Fruit fly (Drosophila melanogaster) whole organism, embryonic: ENCODE measurements around the gene CG31637.

Experiments used
- Ada2b ChIP-seq: fragments of 200-800 bp; sonication (Bioruptor generic); IDR thresholded peaks from 2 replicates; pipeline ENCODE4 v1.3.6; 2022; ENCODE audit warnings: missing biosample characterization, missing genetic modification characterization
- B-H2 ChIP-seq: fragments of 200-800 bp; sonication (Bioruptor generic); optimal IDR thresholded peaks from 2 replicates; lab custom pipeline; 2018; ENCODE audit warnings: missing biosample characterization, mild to moderate bottlenecking, missing genetic modification characterization
- CG11247 ChIP-seq: fragments of 200-800 bp; sonication (Bioruptor generic); IDR thresholded peaks from 2 replicates; pipeline ENCODE4 v1.3.6; 2022; ENCODE audit warnings: missing biosample characterization, missing genetic modification characterization
- CG11560 ChIP-seq: fragments of 200-800 bp; sonication (Bioruptor generic); IDR thresholded peaks from 3 replicates; pipeline ENCODE4 v1.3.6; 2022; ENCODE audit warnings: missing biosample characterization, missing genetic modification characterization
- CG12071 ChIP-seq: fragments of 200-800 bp; sonication (Bioruptor generic); optimal IDR thresholded peaks from 3 replicates; lab custom pipeline; 2018; ENCODE audit warnings: missing biosample characterization, mild to moderate bottlenecking, missing genetic modification characterization
- CG14965 ChIP-seq: fragments of 200-800 bp; sonication (Bioruptor generic); optimal IDR thresholded peaks from 2 replicates; lab custom pipeline; 2016; ENCODE audit warnings: missing biosample characterization, missing genetic modification characterization, borderline replicate concordance
- CG17186 ChIP-seq: fragments of 200-800 bp; sonication (Bioruptor generic); optimal IDR thresholded peaks from 3 replicates; lab custom pipeline; 2017; ENCODE audit warnings: missing biosample characterization, missing genetic modification reagents, missing genetic modification characterization
- CG17328 ChIP-seq: fragments of 200-800 bp; sonication (Bioruptor generic); IDR thresholded peaks from 2 replicates; pipeline ENCODE4 v1.3.6; 2022; ENCODE audit warnings: missing biosample characterization, missing genetic modification characterization
- CG17829 ChIP-seq: fragments of 200-800 bp; optimal IDR thresholded peaks from 2 replicates; lab custom pipeline; 2019; ENCODE audit warnings: missing biosample characterization, mild to moderate bottlenecking, missing genetic modification characterization, moderate library complexity
- CG1832 ChIP-seq: fragments of 200-800 bp; sonication (Bioruptor generic); optimal IDR thresholded peaks from 2 replicates; lab custom pipeline; 2017; ENCODE audit warnings: missing biosample characterization, mild to moderate bottlenecking, missing genetic modification characterization, inconsistent platforms
- CG2678 ChIP-seq: fragments of 200-800 bp; sonication (Bioruptor generic); optimal IDR thresholded peaks from 3 replicates; lab custom pipeline; 2019; ENCODE audit warnings: missing biosample characterization, mild to moderate bottlenecking, missing genetic modification characterization, moderate library complexity
- CG3281 ChIP-seq: fragments of 200-800 bp; sonication (Bioruptor generic); optimal IDR thresholded peaks from 3 replicates; lab custom pipeline; 2017; ENCODE audit warnings: missing biosample characterization, mild to moderate bottlenecking, missing genetic modification characterization
- CG42726 ChIP-seq: fragments of 200-800 bp; sonication (Bioruptor generic); IDR thresholded peaks from 2 replicates; pipeline ENCODE4 v1.3.6; 2022; ENCODE audit warnings: missing biosample characterization, missing genetic modification characterization; ENCODE audit not compliant: partially characterized antibody
- CG5245 ChIP-seq: fragments of 200-800 bp; sonication (Bioruptor generic); optimal IDR thresholded peaks from 3 replicates; lab custom pipeline; 2016; ENCODE audit warnings: missing biosample characterization, missing genetic modification characterization
- CG6272 ChIP-seq: fragments of 200-800 bp; sonication (Bioruptor generic); IDR thresholded peaks from 2 replicates; pipeline ENCODE4 v1.3.6; 2022; ENCODE audit warnings: missing biosample characterization, missing genetic modification characterization
- CG6813 ChIP-seq: fragments of 200-800 bp; sonication (Bioruptor generic); optimal IDR thresholded peaks from 2 replicates; lab custom pipeline; 2017; ENCODE audit warnings: missing biosample characterization, missing genetic modification characterization, mild to moderate bottlenecking, moderate library complexity, missing genetic modification reagents
- CG7271 ChIP-seq: fragments of 200-800 bp; sonication (Bioruptor generic); optimal IDR thresholded peaks from 2 replicates; lab custom pipeline; 2018; ENCODE audit warnings: missing biosample characterization, mild to moderate bottlenecking, missing genetic modification characterization, moderate library complexity
- CG7357 ChIP-seq: fragments of 200-800 bp; sonication (Bioruptor generic); IDR thresholded peaks from 3 replicates; pipeline ENCODE4 v1.3.6; 2022; ENCODE audit warnings: missing biosample characterization, missing genetic modification characterization
- CG7556 ChIP-seq: fragments of 200-800 bp; sonication (Bioruptor generic); optimal IDR thresholded peaks from 2 replicates; lab custom pipeline; 2017; ENCODE audit warnings: missing biosample characterization, mild to moderate bottlenecking, missing genetic modification characterization
- CG8089 ChIP-seq: fragments of 200-800 bp; sonication (Bioruptor generic); optimal IDR thresholded peaks from 3 replicates; lab custom pipeline; 2016; ENCODE audit warnings: missing biosample characterization, missing genetic modification characterization
- CG8924 ChIP-seq: fragments of 200-800 bp; optimal IDR thresholded peaks from 3 replicates; lab custom pipeline; 2019; ENCODE audit warnings: missing biosample characterization, mild to moderate bottlenecking, missing genetic modification characterization, moderate library complexity
- Dbx ChIP-seq: fragments of 200-800 bp; sonication (Bioruptor generic); IDR thresholded peaks from 3 replicates; pipeline ENCODE4 v1.3.6; 2022; ENCODE audit warnings: missing biosample characterization, missing genetic modification characterization
- E2f2 ChIP-seq: fragments of 200-800 bp; sonication (Bioruptor generic); IDR thresholded peaks from 2 replicates; pipeline ENCODE4 v1.3.6; 2022; ENCODE audit warnings: missing biosample characterization, missing genetic modification characterization
- GATAe ChIP-seq: fragments of 200-800 bp; sonication (Bioruptor generic); conservative IDR thresholded peaks from 2 replicates; pipeline ENCODE4 v1.3.6; 2022; ENCODE audit warnings: missing biosample characterization, missing genetic modification characterization
- MESR4 ChIP-seq: fragments of 200-800 bp; sonication (Bioruptor generic); optimal IDR thresholded peaks from 2 replicates; lab custom pipeline; 2018; ENCODE audit warnings: missing biosample characterization, mild to moderate bottlenecking, missing genetic modification characterization, moderate library complexity
- Ssrp ChIP-seq: fragments of 200-800 bp; sonication (Bioruptor generic); optimal IDR thresholded peaks from 2 replicates; lab custom pipeline; 2018; ENCODE audit warnings: missing biosample characterization, mild to moderate bottlenecking, missing genetic modification characterization, moderate library complexity
- Trl ChIP-seq, 3 experiments: fragments of >200 bp in 2 of 3; fragments of 200-800 bp in 1 of 3; sonication (Bioruptor generic) in 1 of 3; optimal IDR thresholded peaks; 2 replicates in 1 of 3; 3 replicates in 2 of 3; lab custom pipeline; 2016 to 2017; ENCODE audit warnings: missing biosample characterization in 1 of 3, missing genetic modification characterization in 1 of 3
- Usf ChIP-seq: fragments of 200-800 bp; sonication (Bioruptor generic); optimal IDR thresholded peaks from 2 replicates; lab custom pipeline; 2017; ENCODE audit warnings: missing genotype, missing biosample characterization, missing genetic modification characterization
- Xrp1 ChIP-seq: fragments of 200-800 bp; sonication (Bioruptor generic); IDR thresholded peaks from 2 replicates; pipeline ENCODE4 v1.3.6; 2022; ENCODE audit warnings: missing biosample characterization, missing genetic modification characterization
- YL-1 ChIP-seq: fragments of 200-800 bp; sonication (Bioruptor generic); optimal IDR thresholded peaks from 3 replicates; lab custom pipeline; 2017; ENCODE audit warnings: missing biosample characterization, mild to moderate bottlenecking, missing genetic modification characterization
- chinmo ChIP-seq: fragments of 200-800 bp; sonication (Bioruptor generic); IDR thresholded peaks from 4 replicates; pipeline ENCODE4 v1.3.6; 2022; ENCODE audit warnings: missing biosample characterization, missing genetic modification characterization; ENCODE audit not compliant: partially characterized antibody
- crol ChIP-seq: fragments of 200-800 bp; sonication (Bioruptor generic); IDR thresholded peaks from 2 replicates; pipeline ENCODE4 v1.3.6; 2022; ENCODE audit warnings: missing biosample characterization, missing genetic modification characterization
- fd64A ChIP-seq: fragments of 200-800 bp; sonication (Bioruptor generic); optimal IDR thresholded peaks from 3 replicates; lab custom pipeline; 2018; ENCODE audit warnings: missing biosample characterization, mild to moderate bottlenecking, missing genetic modification characterization
- ftz-f1 ChIP-seq: fragments of 200-800 bp; sonication (Bioruptor generic); optimal IDR thresholded peaks from 2 replicates; lab custom pipeline; 2016; ENCODE audit warnings: missing biosample characterization, missing genetic modification characterization
- fu2 ChIP-seq: fragments of 200-800 bp; sonication (Bioruptor generic); optimal IDR thresholded peaks from 2 replicates; lab custom pipeline; 2016; ENCODE audit warnings: missing biosample characterization, missing genetic modification characterization
- insv ChIP-seq, 2 experiments: fragments of 200-800 bp; sonication (Bioruptor generic); optimal IDR thresholded peaks; 3 replicates each; lab custom pipeline; 2016 to 2018; ENCODE audit warnings: missing biosample characterization in 2 of 2, missing genetic modification characterization in 2 of 2
- ken ChIP-seq: fragments of 200-800 bp; sonication (Bioruptor generic); IDR thresholded peaks from 3 replicates; pipeline ENCODE4 v1.3.6; 2022; ENCODE audit warnings: missing biosample characterization, missing genetic modification characterization
- lov ChIP-seq, 2 experiments: fragments of 200-800 bp in 1 of 2; fragments of >200 bp in 1 of 2; sonication (Bioruptor generic) in 1 of 2; IDR thresholded peaks in 1 of 2; optimal IDR thresholded peaks in 1 of 2; 2 replicates in 1 of 2; 3 replicates in 1 of 2; pipeline versions ENCODE4 v1.3.6 to Lab custom; 2017 to 2022; ENCODE audit warnings: missing biosample characterization in 1 of 2, missing genetic modification characterization in 1 of 2
- onecut ChIP-seq: fragments of 200-800 bp; sonication (Bioruptor generic); IDR thresholded peaks from 2 replicates; pipeline ENCODE4 v1.3.6; 2022; ENCODE audit warnings: missing biosample characterization, missing genetic modification characterization
- peb ChIP-seq: fragments of 200-800 bp; sonication (Bioruptor generic); IDR thresholded peaks from 2 replicates; pipeline ENCODE4 v1.3.6; 2022; ENCODE audit warnings: missing biosample characterization, missing genetic modification characterization
- phol ChIP-seq: fragments of 200-800 bp; sonication (Bioruptor generic); optimal IDR thresholded peaks from 3 replicates; lab custom pipeline; 2018; ENCODE audit warnings: missing biosample characterization, mild to moderate bottlenecking, missing genetic modification characterization, moderate library complexity
- shn ChIP-seq: fragments of 200-800 bp; sonication (Bioruptor generic); optimal IDR thresholded peaks from 3 replicates; lab custom pipeline; 2016; ENCODE audit warnings: missing biosample characterization, missing genetic modification characterization
- sob ChIP-seq: fragments of 200-800 bp; sonication (Bioruptor generic); IDR thresholded peaks from 2 replicates; pipeline ENCODE4 v1.3.6; 2022; ENCODE audit warnings: missing biosample characterization, missing genetic modification characterization
- sug ChIP-seq: fragments of 200-800 bp; optimal IDR thresholded peaks from 2 replicates; lab custom pipeline; 2019; ENCODE audit warnings: missing biosample characterization, mild to moderate bottlenecking, missing genetic modification characterization, moderate library complexity
- trem ChIP-seq: fragments of 200-800 bp; optimal IDR thresholded peaks from 3 replicates; lab custom pipeline; 2019; ENCODE audit warnings: missing biosample characterization, mild to moderate bottlenecking, missing genetic modification characterization, moderate library complexity
- trh ChIP-seq: fragments of 200-800 bp; sonication (Bioruptor generic); optimal IDR thresholded peaks from 2 replicates; lab custom pipeline; 2016; ENCODE audit warnings: missing biosample characterization, missing genetic modification characterization
- unc-4 ChIP-seq: fragments of 200-800 bp; sonication (Bioruptor generic); IDR thresholded peaks from 2 replicates; pipeline ENCODE4 v1.3.6; 2022; ENCODE audit warnings: missing biosample characterization, missing genetic modification characterization; ENCODE audit not compliant: partially characterized antibody

Gene CG31637

dm6 chr2L:6455032-6455954 is 43.2 kb upstream of the CG31637 start, which contains the start of gene retm (continued):
- peak; percentile 57 for TF ChIP-seq YL-1 (GFP tag; lab: Kevin White, UChicago)
- TF ChIP-seq CG7556: no peak
- TF ChIP-seq sug (tag; lab: Kevin White, UChicago): peak; percentile 4
- TF ChIP-seq crol (GFP tag; lab: Robert Waterston, UW): peak; percentile 93
- TF ChIP-seq insv (GFP tag; optimal IDR thresholded peaks at IDR 0.05; lab: Kevin White, UChicago): peak in 1 of 2 experiments; percentile 24
- no peak for TF ChIP-seq Usf (GFP tag; lab: Kevin White, UChicago)
- TF ChIP-seq Dbx: no peak
- no peak for TF ChIP-seq CG5245 (GFP tag; lab: Kevin White, UChicago)
- TF ChIP-seq CG7271 (tag; lab: Kevin White, UChicago): peak; percentile 20
- TF ChIP-seq trh (GFP tag; lab: Kevin White, UChicago): no peak
- no peak for TF ChIP-seq CG14965
- TF ChIP-seq MESR4 (GFP tag; lab: Kevin White, UChicago): peak; percentile 57
- TF ChIP-seq GATAe: no peak
- TF ChIP-seq phol: no peak
- no peak for TF ChIP-seq unc-4 (GFP tag; lab: Robert Waterston, UW)
- peak; percentile 96 for TF ChIP-seq chinmo (GFP tag; lab: Robert Waterston, UW)
- TF ChIP-seq fd64A (GFP tag; lab: Kevin White, UChicago): peak; percentile 19
- peak; percentile 79 for TF ChIP-seq CG1832 (GFP tag; lab: Kevin White, UChicago)
- TF ChIP-seq shn (GFP tag; lab: Kevin White, UChicago): no peak
- TF ChIP-seq Ssrp (tag; lab: Kevin White, UChicago): peak; percentile 1
- peak; percentile 30; the same call in 1 of the 2 replicates for TF ChIP-seq sob (GFP tag; lab: Robert Waterston, UW)
- TF ChIP-seq ftz-f1: peak; percentile 92
- TF ChIP-seq B-H2 (GFP tag; lab: Kevin White, UChicago): no peak
- TF ChIP-seq peb (GFP tag; lab: Robert Waterston, UW): no peak
- TF ChIP-seq ken (GFP tag; lab: Robert Waterston, UW): 0 out of 3 replicates have a peak, but pooled peaks have one; percentile 4
- TF ChIP-seq CG12071 (GFP tag; lab: Kevin White, UChicago): no peak
- no peak for TF ChIP-seq CG17328 (GFP tag; lab: Robert Waterston, UW)
- peak; percentile 22 for TF ChIP-seq lov (optimal IDR thresholded peaks at IDR 0.05; lab: Kevin White, UChicago)
- no peak for TF ChIP-seq lov (GFP tag; IDR thresholded peaks at IDR 0.05; lab: Robert Waterston, UW)
- no peak for TF ChIP-seq CG17829 (tag; lab: Kevin White, UChicago)
- TF ChIP-seq CG3281 (GFP tag; lab: Kevin White, UChicago): peak; percentile 3
- TF ChIP-seq CG2678 (tag; lab: Kevin White, UChicago): peak; percentile 19
- TF ChIP-seq trem: no peak
- TF ChIP-seq CG8089 (GFP tag; lab: Kevin White, UChicago): no peak
- no peak for TF ChIP-seq CG42726 (GFP tag; lab: Robert Waterston, UW)
- TF ChIP-seq CG11247 (GFP tag; lab: Robert Waterston, UW): no peak
- TF ChIP-seq CG7357 (GFP tag; lab: Robert Waterston, UW): peak; percentile 91
- peak; percentile 18; the same call in 1 of the 2 replicates for TF ChIP-seq Xrp1
- peak; percentile 31 for TF ChIP-seq onecut (GFP tag; lab: Robert Waterston, UW)
- TF ChIP-seq CG8924 (tag; lab: Kevin White, UChicago): peak; percentile 68
- no peak for TF ChIP-seq CG17186 (GFP tag; lab: Kevin White, UChicago)
- peak in 1 of 2 experiments; percentile 12 for TF ChIP-seq Trl (optimal IDR thresholded peaks at IDR 0.05; lab: Kevin White, UChicago)
- TF ChIP-seq Trl (GFP tag; optimal IDR thresholded peaks at IDR 0.05; lab: Kevin White, UChicago): no peak
- no peak for TF ChIP-seq CG6272
- TF ChIP-seq E2f2 (GFP tag; lab: Robert Waterston, UW): no peak
- TF ChIP-seq fu2 (GFP tag; lab: Kevin White, UChicago): no peak
- peak; percentile 10 for TF ChIP-seq CG6813 (GFP tag; lab: Kevin White, UChicago)
- no peak for TF ChIP-seq Ada2b (GFP tag; lab: Robert Waterston, UW)
- TF ChIP-seq CG11560 (tag; lab: Robert Waterston, UW): no peak
